Worm (Caenorhabditis elegans) whole organism, young adult: Measurements from ENCODE around the gene idpp-6.

Experiments used
- B0019.2 ChIP-seq: fragments of 200-800 bp; sonication (Bioruptor generic); conservative IDR thresholded peaks from 2 replicates; pipeline ENCODE4 v1.3.6; 2022; ENCODE audit warnings: missing genetic modification reagents, missing genetic modification characterization, missing compliant biosample characterization
- B0035.1 ChIP-seq: sonication (generic microtip); optimal IDR thresholded peaks from 2 replicates; lab custom pipeline; 2016; ENCODE audit warnings: missing genetic modification characterization, mild to moderate bottlenecking, missing compliant biosample characterization, missing genotype, missing genetic modification reagents
- B0261.1 ChIP-seq: sonication (generic microtip); optimal IDR thresholded peaks from 2 replicates; lab custom pipeline; 2016; ENCODE audit warnings: mild to moderate bottlenecking, missing genetic modification characterization, moderate library complexity, missing compliant biosample characterization
- C17E4.6 ChIP-seq: fragments of 200-800 bp; sonication (Bioruptor generic); IDR thresholded peaks from 2 replicates; pipeline ENCODE4 v1.3.6; 2022; ENCODE audit warnings: missing genetic modification reagents, missing genetic modification characterization, missing compliant biosample characterization
- F10E7.11 ChIP-seq: sonication (generic microtip); optimal IDR thresholded peaks from 2 replicates; lab custom pipeline; 2017; ENCODE audit warnings: mild to moderate bottlenecking, missing genetic modification characterization, moderate library complexity, missing compliant biosample characterization
- F23B12.7 ChIP-seq: sonication (generic microtip); optimal IDR thresholded peaks from 2 replicates; lab custom pipeline; 2017; ENCODE audit warnings: missing genetic modification characterization, mild to moderate bottlenecking, missing compliant biosample characterization, antibody characterized with exemption, moderate library complexity; ENCODE audit not compliant: insufficient read depth
- F57A8.1 ChIP-seq: fragments of 200-800 bp; sonication (Bioruptor generic); optimal IDR thresholded peaks from 2 replicates; lab custom pipeline; 2018; ENCODE audit warnings: mild to moderate bottlenecking, missing genetic modification characterization, moderate library complexity, missing compliant biosample characterization
- F57C9.4 ChIP-seq: sonication (generic microtip); optimal IDR thresholded peaks from 2 replicates; lab custom pipeline; 2017; ENCODE audit warnings: mild to moderate bottlenecking, missing genetic modification characterization, missing compliant biosample characterization
- Y56A3A.18 ChIP-seq: fragments of 200-800 bp; sonication (Bioruptor generic); IDR thresholded peaks from 2 replicates; pipeline ENCODE4 v1.3.6; 2022; ENCODE audit warnings: missing genetic modification reagents, missing genetic modification characterization, missing compliant biosample characterization
- aptf-3 ChIP-seq: fragments of 200-800 bp; sonication (Bioruptor generic); IDR thresholded peaks from 2 replicates; pipeline ENCODE4 v1.3.6; 2022; ENCODE audit warnings: missing genetic modification characterization, missing compliant biosample characterization
- attf-5 ChIP-seq: fragments of 200-800 bp; sonication (Bioruptor generic); optimal IDR thresholded peaks from 2 replicates; lab custom pipeline; 2018; ENCODE audit warnings: mild to moderate bottlenecking, missing genetic modification characterization, missing compliant biosample characterization
- bed-1 ChIP-seq: fragments of 200-800 bp; sonication (Bioruptor generic); IDR thresholded peaks from 2 replicates; pipeline ENCODE4 v1.3.6; 2022; ENCODE audit warnings: missing genetic modification reagents, missing genetic modification characterization, missing compliant biosample characterization
- ccch-3 ChIP-seq: fragments of 200-800 bp; sonication (Bioruptor generic); optimal IDR thresholded peaks from 2 replicates; lab custom pipeline; 2018; ENCODE audit warnings: mild to moderate bottlenecking, missing genetic modification characterization, missing compliant biosample characterization
- ceh-27 ChIP-seq: fragments of 200-800 bp; sonication (Bioruptor generic); optimal IDR thresholded peaks from 2 replicates; lab custom pipeline; 2018; ENCODE audit warnings: mild to moderate bottlenecking, missing genetic modification characterization, moderate library complexity, missing compliant biosample characterization
- ceh-58 ChIP-seq: fragments of 200-800 bp; sonication (Bioruptor generic); IDR thresholded peaks from 2 replicates; pipeline ENCODE4 v1.3.6; 2022; ENCODE audit warnings: missing genetic modification characterization, missing compliant biosample characterization
- ceh-91 ChIP-seq: fragments of 200-800 bp; sonication (Bioruptor generic); IDR thresholded peaks from 2 replicates; pipeline ENCODE4 v1.3.6; 2022; ENCODE audit warnings: missing genetic modification reagents, missing genetic modification characterization, missing compliant biosample characterization
- chd-7 ChIP-seq: sonication (generic microtip); optimal IDR thresholded peaks from 2 replicates; lab custom pipeline; 2016; ENCODE audit warnings: mild to moderate bottlenecking, missing genetic modification characterization, moderate library complexity, missing compliant biosample characterization
- die-1 ChIP-seq: sonication (generic microtip); optimal IDR thresholded peaks from 2 replicates; lab custom pipeline; 2016; ENCODE audit warnings: missing genotype, mild to moderate bottlenecking, missing genetic modification characterization, missing compliant biosample characterization
- dox-1 ChIP-seq: fragments of 200-800 bp; sonication (Bioruptor generic); IDR thresholded peaks from 2 replicates; pipeline ENCODE4 v1.3.6; 2022; ENCODE audit warnings: missing genetic modification reagents, missing genetic modification characterization, missing compliant biosample characterization
- egl-44 ChIP-seq: fragments of 200-800 bp; sonication (Bioruptor generic); IDR thresholded peaks from 2 replicates; pipeline ENCODE4 v1.3.6; 2022; ENCODE audit warnings: missing genetic modification reagents, missing genetic modification characterization, missing compliant biosample characterization
- hlh-26 ChIP-seq: fragments of 200-800 bp; sonication (Bioruptor generic); conservative IDR thresholded peaks from 2 replicates; pipeline ENCODE4 v1.3.6; 2022; ENCODE audit warnings: missing genetic modification reagents, missing genetic modification characterization, missing compliant biosample characterization
- let-607 ChIP-seq, 2 experiments: fragments of 200-800 bp in 1 of 2; sonication (Bioruptor generic) in 1 of 2; sonication (generic microtip) in 1 of 2; optimal IDR thresholded peaks; 2 replicates each; lab custom pipeline; 2016 to 2018; ENCODE audit warnings: mild to moderate bottlenecking in 2 of 2, missing compliant biosample characterization in 2 of 2, missing genetic modification characterization in 2 of 2, moderate library complexity in 2 of 2, missing genotype in 1 of 2
- lin-54 ChIP-seq: fragments of 200-800 bp; sonication (Bioruptor generic); optimal IDR thresholded peaks from 2 replicates; lab custom pipeline; 2018; ENCODE audit warnings: mild to moderate bottlenecking, missing genetic modification characterization, missing compliant biosample characterization
- lsy-27 ChIP-seq: sonication (generic microtip); optimal IDR thresholded peaks from 2 replicates; lab custom pipeline; 2017; ENCODE audit warnings: missing genetic modification characterization, mild to moderate bottlenecking, missing compliant biosample characterization, antibody characterized with exemption, missing genotype, borderline replicate concordance; ENCODE audit not compliant: insufficient read depth
- madf-10 ChIP-seq: sonication (generic microtip); optimal IDR thresholded peaks from 2 replicates; lab custom pipeline; 2016; ENCODE audit warnings: mild to moderate bottlenecking, missing genetic modification characterization, missing compliant biosample characterization
- madf-3 ChIP-seq: fragments of 200-800 bp; sonication (Bioruptor generic); IDR thresholded peaks from 2 replicates; pipeline ENCODE4 v1.3.6; 2022; ENCODE audit warnings: missing genetic modification reagents, missing genetic modification characterization, missing compliant biosample characterization
- mel-28 ChIP-seq: sonication (generic microtip); optimal IDR thresholded peaks from 2 replicates; lab custom pipeline; 2016; ENCODE audit warnings: borderline replicate concordance, mild to moderate bottlenecking, missing genetic modification characterization, missing compliant biosample characterization
- mes-4 ChIP-seq: sonication (generic microtip); optimal IDR thresholded peaks from 2 replicates; lab custom pipeline; 2016; ENCODE audit warnings: missing genotype, missing genetic modification characterization, missing compliant biosample characterization
- nfyb-1 ChIP-seq: fragments of 200-800 bp; sonication (Bioruptor generic); IDR thresholded peaks from 2 replicates; pipeline ENCODE4 v1.3.6; 2022; ENCODE audit warnings: missing genetic modification reagents, missing genetic modification characterization, missing compliant biosample characterization
- nhr-27 ChIP-seq: fragments of 200-800 bp; sonication (Bioruptor generic); optimal IDR thresholded peaks from 2 replicates; lab custom pipeline; 2018; ENCODE audit warnings: mild to moderate bottlenecking, missing genetic modification characterization, moderate library complexity, missing compliant biosample characterization
- nhr-80 ChIP-seq: sonication (generic microtip); optimal IDR thresholded peaks from 2 replicates; lab custom pipeline; 2016; ENCODE audit warnings: missing genetic modification characterization, missing compliant biosample characterization
- pha-4 ChIP-seq: fragments of 150-350 bp; sonication (generic microtip); optimal IDR thresholded peaks from 2 replicates; lab custom pipeline; 2014; ENCODE audit warnings: missing biosample characterization, missing genetic modification reagents, missing genetic modification characterization
- rcor-1 ChIP-seq: fragments of 200-800 bp; sonication (Bioruptor generic); IDR thresholded peaks from 2 replicates; pipeline ENCODE4 v1.3.6; 2022; ENCODE audit warnings: missing genetic modification reagents, missing genetic modification characterization, missing compliant biosample characterization
- rpc-1 ChIP-seq, 2 experiments: fragments of 150-350 bp in 1 of 2; sonication (generic microtip) in 1 of 2; optimal IDR thresholded peaks; 2 replicates each; lab custom pipeline; 2014 to 2018; ENCODE audit warnings: missing biosample characterization in 1 of 2, missing genetic modification characterization in 1 of 2, missing genetic modification reagents in 1 of 2, missing genotype in 1 of 2
- sea-2 ChIP-seq: fragments of 200-800 bp; sonication (Bioruptor generic); IDR thresholded peaks from 2 replicates; pipeline ENCODE4 v1.3.6; 2022; ENCODE audit warnings: missing genetic modification characterization, missing compliant biosample characterization
- snpc-3.4 ChIP-seq: sonication (generic microtip); optimal IDR thresholded peaks from 2 replicates; lab custom pipeline; 2017; ENCODE audit warnings: missing genetic modification characterization, mild to moderate bottlenecking, missing compliant biosample characterization, antibody characterized with exemption, moderate library complexity, missing genotype, missing genetic modification reagents
- tbx-9 ChIP-seq: sonication (generic microtip); optimal IDR thresholded peaks from 2 replicates; lab custom pipeline; 2016; ENCODE audit warnings: borderline replicate concordance, missing genetic modification characterization, inconsistent platforms, missing compliant biosample characterization
- unc-62 ChIP-seq: fragments of 150-350 bp; optimal IDR thresholded peaks from 2 replicates; lab custom pipeline; 2014; ENCODE audit warnings: missing biosample characterization, missing genetic modification reagents, missing genetic modification characterization
- xnd-1 ChIP-seq: sonication (generic microtip); optimal IDR thresholded peaks from 2 replicates; lab custom pipeline; 2016; ENCODE audit warnings: missing genotype, missing genetic modification reagents, missing genetic modification characterization, missing compliant biosample characterization
- zfh-2 ChIP-seq: fragments of 200-800 bp; sonication (Bioruptor generic); conservative IDR thresholded peaks from 2 replicates; pipeline ENCODE4 v1.3.6; 2022; ENCODE audit warnings: missing genetic modification reagents, missing genetic modification characterization, missing compliant biosample characterization
- ztf-26 ChIP-seq: sonication (generic microtip); optimal IDR thresholded peaks from 2 replicates; lab custom pipeline; 2017; ENCODE audit warnings: missing genetic modification characterization, missing compliant biosample characterization
- ztf-28 ChIP-seq: fragments of 200-800 bp; sonication (Bioruptor generic); IDR thresholded peaks from 2 replicates; pipeline ENCODE4 v1.3.6; 2022; ENCODE audit warnings: missing genetic modification reagents, missing genetic modification characterization, missing compliant biosample characterization

idpp-6 gene

DNA sequence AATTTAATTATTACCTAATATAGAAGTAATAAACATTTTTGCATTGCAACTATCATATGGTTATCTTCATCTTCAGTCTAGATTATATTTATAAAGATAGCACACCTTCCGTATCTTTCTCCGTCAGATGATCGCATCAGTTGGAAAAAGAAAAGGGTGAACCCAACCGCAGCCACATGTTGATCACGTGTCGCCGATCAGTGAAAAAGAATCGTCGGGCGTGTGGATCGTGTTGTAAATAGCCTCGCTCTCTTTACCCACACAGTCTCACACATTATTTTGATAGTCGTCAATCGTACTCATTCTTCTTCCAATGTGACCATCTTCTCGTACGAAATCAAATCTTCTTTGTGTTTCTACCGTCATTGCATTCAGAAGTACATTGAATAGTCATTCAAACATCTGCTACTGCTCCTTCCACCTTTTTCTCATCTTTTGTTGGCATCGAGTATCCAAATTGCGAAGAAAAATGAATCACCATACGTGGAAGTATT, 39.1 kb upstream of the idpp-6 start (continued):
- TF ChIP-seq nfyb-1 (GFP tag; lab: Robert Waterston, UW) (peak; percentile 88), let-607 (tag; optimal IDR thresholded peaks at IDR 0.05; lab: Kevin White, UChicago) (peak; percentile 37 to 60), hlh-26 (GFP tag; lab: Robert Waterston, UW) (no peak), ceh-91 (GFP tag; lab: Robert Waterston, UW) (no peak), Y56A3A.18 (0 out of 2 replicates have a peak, but pooled peaks have one; percentile 67), unc-62 (GFP tag; lab: Kevin White, UChicago) (peak; percentile 42), egl-44 (peak; percentile 89), nhr-27 (tag; lab: Kevin White, UChicago) (peak; percentile 61), ztf-26 (tag; lab: Kevin White, UChicago) (peak; percentile 97), F57A8.1 (GFP tag; lab: Kevin White, UChicago) (no peak), madf-3 (GFP tag; lab: Robert Waterston, UW) (0 out of 2 replicates have a peak, but pooled peaks have one; percentile 45), sea-2 (GFP tag; lab: Robert Waterston, UW) (no peak), lsy-27 (no peak), mel-28 (tag; lab: Kevin White, UChicago) (peak; percentile 63), rcor-1 (GFP tag; lab: Robert Waterston, UW) (peak; percentile 54), snpc-3.4 (no peak), nhr-80 (tag; lab: Kevin White, UChicago) (peak; percentile 81), lin-54 (GFP tag; lab: Kevin White, UChicago) (peak; percentile 58), die-1 (tag; lab: Kevin White, UChicago) (peak; percentile 71), tbx-9 (tag; lab: Kevin White, UChicago) (no peak), rpc-1 (optimal IDR thresholded peaks at IDR 0.05; lab: Kevin White, UChicago) (no peak), rpc-1 (tag; optimal IDR thresholded peaks at IDR 0.05; lab: Kevin White, UChicago) (no peak), B0035.1 (tag; lab: Kevin White, UChicago) (peak; percentile 77), aptf-3 (GFP tag; lab: Robert Waterston, UW) (no peak), B0019.2 (GFP tag; lab: Robert Waterston, UW) (no peak; the same call in 1 of the 2 replicates), pha-4 (tag; lab: Kevin White, UChicago) (peak; percentile 35), mes-4 (tag; lab: Kevin White, UChicago) (no peak), bed-1 (GFP tag; lab: Robert Waterston, UW) (no peak), ztf-28 (no peak), B0261.1 (tag; lab: Kevin White, UChicago) (peak; percentile 9), ceh-27 (GFP tag; lab: Kevin White, UChicago) (peak; percentile 79), F57C9.4 (no peak), zfh-2 (peak; percentile 45), chd-7 (tag; lab: Kevin White, UChicago) (peak; percentile 95), ceh-58 (GFP tag; lab: Robert Waterston, UW) (no peak), dox-1 (GFP tag; lab: Robert Waterston, UW) (peak; percentile 79), C17E4.6 (GFP tag; lab: Robert Waterston, UW) (peak; percentile 79), attf-5 (GFP tag; lab: Kevin White, UChicago) (peak; percentile 70), F10E7.11 (tag; lab: Kevin White, UChicago) (peak; percentile 60), F23B12.7 (peak; percentile 4), madf-10 (tag; lab: Kevin White, UChicago) (peak; percentile 74), ccch-3 (no peak), xnd-1 (tag; lab: Kevin White, UChicago) (no peak)
